Fruit fly (Drosophila melanogaster) whole organism, embryonic: ENCODE data around the gene CG4467.

Experiments
- ATbp ChIP-seq: fragments of 200-800 bp; sonication (Bioruptor generic); optimal IDR thresholded peaks from 2 replicates; lab custom pipeline; 2017; ENCODE audit warnings: missing biosample characterization, mild to moderate bottlenecking, missing genetic modification characterization, missing genetic modification reagents
- Ada2b ChIP-seq: fragments of 200-800 bp; sonication (Bioruptor generic); IDR thresholded peaks from 2 replicates; pipeline ENCODE4 v1.3.6; 2022; ENCODE audit warnings: missing biosample characterization, missing genetic modification characterization
- Bteb2 ChIP-seq: fragments of 200-800 bp; sonication (Bioruptor generic); optimal IDR thresholded peaks from 2 replicates; lab custom pipeline; 2016; ENCODE audit warnings: missing biosample characterization, missing genetic modification characterization
- CG10274 ChIP-seq: fragments of 200-800 bp; sonication (Bioruptor generic); optimal IDR thresholded peaks from 3 replicates; lab custom pipeline; 2017; ENCODE audit warnings: missing biosample characterization, mild to moderate bottlenecking, missing genetic modification characterization
- CG11398 ChIP-seq: fragments of 200-800 bp; sonication (Bioruptor generic); optimal IDR thresholded peaks from 2 replicates; lab custom pipeline; 2016; ENCODE audit warnings: missing biosample characterization, missing genetic modification characterization
- CG11504 ChIP-seq: fragments of 200-800 bp; sonication (Bioruptor generic); optimal IDR thresholded peaks from 3 replicates; lab custom pipeline; 2019; ENCODE audit warnings: missing biosample characterization, mild to moderate bottlenecking, missing genetic modification characterization, moderate library complexity
- CG13123 ChIP-seq: fragments of 200-800 bp; sonication (Bioruptor generic); optimal IDR thresholded peaks from 2 replicates; lab custom pipeline; 2016; ENCODE audit warnings: missing biosample characterization, missing genetic modification characterization
- CG1529 ChIP-seq: fragments of 200-800 bp; sonication (Bioruptor generic); optimal IDR thresholded peaks from 3 replicates; lab custom pipeline; 2018; ENCODE audit warnings: missing biosample characterization, missing genetic modification characterization
- CG15601 ChIP-seq: fragments of 200-800 bp; sonication (Bioruptor generic); optimal IDR thresholded peaks from 3 replicates; lab custom pipeline; 2019; ENCODE audit warnings: missing biosample characterization, mild to moderate bottlenecking, missing genetic modification characterization, moderate library complexity
- CG1792 ChIP-seq: fragments of 200-800 bp; sonication (Bioruptor generic); optimal IDR thresholded peaks from 2 replicates; lab custom pipeline; 2016; ENCODE audit warnings: missing biosample characterization, missing genetic modification characterization
- CG30431 ChIP-seq: fragments of 200-800 bp; sonication (Bioruptor generic); optimal IDR thresholded peaks from 2 replicates; lab custom pipeline; 2017; ENCODE audit warnings: missing biosample characterization, missing genetic modification characterization
- CG4424 ChIP-seq: fragments of 200-800 bp; sonication (Bioruptor generic); optimal IDR thresholded peaks from 3 replicates; lab custom pipeline; 2016; ENCODE audit warnings: missing biosample characterization, missing genetic modification characterization
- CG5180 ChIP-seq: fragments of 200-800 bp; sonication (Bioruptor generic); optimal IDR thresholded peaks from 3 replicates; lab custom pipeline; 2017; ENCODE audit warnings: missing biosample characterization, missing genetic modification characterization, mild to moderate bottlenecking, moderate library complexity, missing genetic modification reagents
- CG6813 ChIP-seq: fragments of 200-800 bp; sonication (Bioruptor generic); optimal IDR thresholded peaks from 2 replicates; lab custom pipeline; 2017; ENCODE audit warnings: missing biosample characterization, missing genetic modification characterization, mild to moderate bottlenecking, moderate library complexity, missing genetic modification reagents
- CG7372 ChIP-seq: fragments of 200-800 bp; sonication (Bioruptor generic); IDR thresholded peaks from 2 replicates; pipeline ENCODE4 v1.3.6; 2022; ENCODE audit warnings: missing biosample characterization, missing genetic modification characterization
- CG9817 ChIP-seq: fragments of 200-800 bp; sonication (Bioruptor generic); optimal IDR thresholded peaks from 2 replicates; lab custom pipeline; 2018; ENCODE audit warnings: missing biosample characterization, mild to moderate bottlenecking, missing genetic modification characterization, moderate library complexity
- CoRest ChIP-seq: fragments of 200-800 bp; sonication (Bioruptor generic); optimal IDR thresholded peaks from 3 replicates; lab custom pipeline; 2018; ENCODE audit warnings: missing biosample characterization, mild to moderate bottlenecking, missing genetic modification characterization, moderate library complexity
- Dbx ChIP-seq: fragments of 200-800 bp; sonication (Bioruptor generic); IDR thresholded peaks from 3 replicates; pipeline ENCODE4 v1.3.6; 2022; ENCODE audit warnings: missing biosample characterization, missing genetic modification characterization
- H15 ChIP-seq: fragments of 200-800 bp; sonication (Bioruptor generic); IDR thresholded peaks from 3 replicates; pipeline ENCODE4 v1.3.6; 2022; ENCODE audit warnings: missing biosample characterization, missing genetic modification characterization
- Jarid2 ChIP-seq: fragments of 200-800 bp; sonication (Bioruptor generic); optimal IDR thresholded peaks from 3 replicates; lab custom pipeline; 2017; ENCODE audit warnings: mild to moderate bottlenecking, missing biosample characterization, missing genetic modification reagents, missing genetic modification characterization
- Lim3 ChIP-seq: fragments of 200-800 bp; sonication (Bioruptor generic); IDR thresholded peaks from 2 replicates; pipeline ENCODE4 v1.3.6; 2022; ENCODE audit warnings: missing biosample characterization, missing genetic modification characterization
- Meics ChIP-seq: fragments of 200-800 bp; sonication (Bioruptor generic); optimal IDR thresholded peaks from 2 replicates; lab custom pipeline; 2017; ENCODE audit warnings: missing biosample characterization, mild to moderate bottlenecking, missing genetic modification characterization
- Mrtf ChIP-seq: fragments of 200-800 bp; sonication (Bioruptor generic); IDR thresholded peaks from 3 replicates; pipeline ENCODE4 v1.3.6; 2022; ENCODE audit warnings: missing biosample characterization, missing genetic modification characterization
- Nf-YC ChIP-seq: fragments of 200-800 bp; optimal IDR thresholded peaks from 3 replicates; lab custom pipeline; 2019; ENCODE audit warnings: missing biosample characterization, mild to moderate bottlenecking, missing genetic modification characterization, moderate library complexity
- Oaz ChIP-seq: fragments of 200-800 bp; sonication (Bioruptor generic); IDR thresholded peaks from 2 replicates; pipeline ENCODE4 v1.3.6; 2022; ENCODE audit warnings: missing biosample characterization, missing genetic modification characterization
- Pdp1 ChIP-seq, 2 experiments: fragments of 200-800 bp; sonication (Bioruptor generic); optimal IDR thresholded peaks; 3 replicates each; lab custom pipeline; 2016; ENCODE audit warnings: missing biosample characterization in 2 of 2, missing genetic modification characterization in 2 of 2, mild to moderate bottlenecking in 1 of 2, moderate library complexity in 1 of 2
- Ravus ChIP-seq: fragments of 200-800 bp; sonication (Bioruptor generic); IDR thresholded peaks from 2 replicates; pipeline ENCODE4 v1.3.6; 2022; ENCODE audit warnings: missing biosample characterization, missing genetic modification characterization
- Rfx ChIP-seq: fragments of 200-800 bp; sonication (Bioruptor generic); IDR thresholded peaks from 2 replicates; pipeline ENCODE4 v1.3.6; 2022; ENCODE audit warnings: missing biosample characterization, missing genetic modification characterization
- Sry-δ ChIP-seq: fragments of 200-800 bp; sonication (Bioruptor generic); optimal IDR thresholded peaks from 2 replicates; lab custom pipeline; 2016; ENCODE audit warnings: missing biosample characterization, missing genetic modification characterization
- az2 ChIP-seq: fragments of 200-800 bp; sonication (Bioruptor generic); optimal IDR thresholded peaks from 3 replicates; lab custom pipeline; 2016; ENCODE audit warnings: missing biosample characterization, missing genetic modification characterization
- bab2 ChIP-seq: fragments of 200-800 bp; sonication (Bioruptor generic); optimal IDR thresholded peaks from 2 replicates; lab custom pipeline; 2016; ENCODE audit warnings: missing biosample characterization, missing genetic modification characterization
- cas ChIP-seq: fragments of 200-800 bp; sonication (Bioruptor generic); IDR thresholded peaks from 2 replicates; pipeline ENCODE4 v1.3.6; 2022; ENCODE audit warnings: missing biosample characterization, missing genetic modification characterization
- cg ChIP-seq: fragments of 200-800 bp; sonication (Bioruptor generic); optimal IDR thresholded peaks from 3 replicates; lab custom pipeline; 2019; ENCODE audit warnings: missing biosample characterization, mild to moderate bottlenecking, missing genetic modification characterization, moderate library complexity
- da ChIP-seq: fragments of 200-800 bp; sonication (Bioruptor generic); optimal IDR thresholded peaks from 2 replicates; lab custom pipeline; 2016; ENCODE audit warnings: missing biosample characterization, missing genetic modification characterization
- dmrt99B ChIP-seq: fragments of 200-800 bp; sonication (Bioruptor generic); optimal IDR thresholded peaks from 2 replicates; lab custom pipeline; 2018; ENCODE audit warnings: missing biosample characterization, mild to moderate bottlenecking, missing genetic modification characterization, moderate library complexity
- ems ChIP-seq: fragments of 200-800 bp; sonication (Bioruptor generic); optimal IDR thresholded peaks from 3 replicates; lab custom pipeline; 2016; ENCODE audit warnings: missing biosample characterization, missing genetic modification characterization
- jigr1 ChIP-seq: fragments of 200-800 bp; sonication (Bioruptor generic); IDR thresholded peaks from 3 replicates; pipeline ENCODE4 v1.3.6; 2022; ENCODE audit warnings: missing biosample characterization, missing genetic modification characterization
- mirr ChIP-seq: fragments of 200-800 bp; sonication (Bioruptor generic); optimal IDR thresholded peaks from 3 replicates; lab custom pipeline; 2018; ENCODE audit warnings: missing biosample characterization, mild to moderate bottlenecking, missing genetic modification characterization
- mld ChIP-seq: fragments of 200-800 bp; sonication (Bioruptor generic); IDR thresholded peaks from 3 replicates; pipeline ENCODE4 v1.3.6; 2022; ENCODE audit warnings: missing biosample characterization, missing genetic modification characterization; ENCODE audit not compliant: partially characterized antibody
- nmo ChIP-seq: fragments of 200-800 bp; sonication (Bioruptor generic); optimal IDR thresholded peaks from 2 replicates; lab custom pipeline; 2018; ENCODE audit warnings: missing biosample characterization, mild to moderate bottlenecking, missing genetic modification characterization, moderate library complexity
- peb ChIP-seq: fragments of 200-800 bp; sonication (Bioruptor generic); IDR thresholded peaks from 2 replicates; pipeline ENCODE4 v1.3.6; 2022; ENCODE audit warnings: missing biosample characterization, missing genetic modification characterization
- pfk ChIP-seq: fragments of 200-800 bp; sonication (Bioruptor generic); optimal IDR thresholded peaks from 2 replicates; lab custom pipeline; 2018; ENCODE audit warnings: missing biosample characterization, mild to moderate bottlenecking, missing genetic modification characterization, moderate library complexity
- schlank ChIP-seq: fragments of 200-800 bp; sonication (Bioruptor generic); optimal IDR thresholded peaks from 2 replicates; lab custom pipeline; 2018; ENCODE audit warnings: missing biosample characterization, mild to moderate bottlenecking, missing genetic modification characterization
- slbo ChIP-seq: fragments of 200-800 bp; sonication (Bioruptor generic); IDR thresholded peaks from 2 replicates; pipeline ENCODE4 v1.3.6; 2022; ENCODE audit warnings: missing biosample characterization, missing genetic modification characterization
- sr ChIP-seq: fragments of 200-800 bp; sonication (Bioruptor generic); IDR thresholded peaks from 3 replicates; pipeline ENCODE4 v1.3.6; 2022; ENCODE audit warnings: missing biosample characterization, missing genetic modification characterization
- ssp ChIP-seq: fragments of 200-800 bp; sonication (Bioruptor generic); IDR thresholded peaks from 2 replicates; pipeline ENCODE4 v1.3.6; 2022; ENCODE audit warnings: missing biosample characterization, missing genetic modification characterization
- tap ChIP-seq: fragments of 200-800 bp; optimal IDR thresholded peaks from 3 replicates; lab custom pipeline; 2019; ENCODE audit warnings: missing biosample characterization, mild to moderate bottlenecking, missing genetic modification characterization, moderate library complexity
- unc-4 ChIP-seq: fragments of 200-800 bp; sonication (Bioruptor generic); IDR thresholded peaks from 2 replicates; pipeline ENCODE4 v1.3.6; 2022; ENCODE audit warnings: missing biosample characterization, missing genetic modification characterization; ENCODE audit not compliant: partially characterized antibody
- wek ChIP-seq: fragments of 200-800 bp; sonication (Bioruptor generic); optimal IDR thresholded peaks from 3 replicates; lab custom pipeline; 2018; ENCODE audit warnings: missing biosample characterization, mild to moderate bottlenecking, missing genetic modification characterization, moderate library complexity
- zen ChIP-seq: fragments of 200-800 bp; sonication (Bioruptor generic); optimal IDR thresholded peaks from 3 replicates; lab custom pipeline; 2018; ENCODE audit warnings: missing biosample characterization, mild to moderate bottlenecking, missing genetic modification characterization, moderate library complexity

The CG4467 gene

dm6 chr3R:23214603-23215433 is 33.9 kb downstream of the CG4467 start (continued):
- no peak for TF ChIP-seq Ravus (GFP tag; lab: Robert Waterston, UW)
- no peak for TF ChIP-seq mld (GFP tag; lab: Robert Waterston, UW)
- TF ChIP-seq CG7372, result no peak
- no peak for TF ChIP-seq Bteb2 (GFP tag; lab: Kevin White, UChicago)
- TF ChIP-seq CG4424 (GFP tag; lab: Kevin White, UChicago), result no peak
- no peak for TF ChIP-seq cas (GFP tag; lab: Robert Waterston, UW)
- TF ChIP-seq ssp (GFP tag; lab: Robert Waterston, UW), result no peak
- peak; percentile 14 for TF ChIP-seq CG11504 (tag; lab: Kevin White, UChicago)
- peak; percentile 61 for TF ChIP-seq CG15601 (tag; lab: Kevin White, UChicago)
- no peak for TF ChIP-seq Ada2b
- no peak for TF ChIP-seq Jarid2 (GFP tag; lab: Kevin White, UChicago)
- TF ChIP-seq bab2, result no peak
- peak; percentile 35 for TF ChIP-seq cg (GFP tag; lab: Kevin White, UChicago)
- TF ChIP-seq Pdp1 (GFP tag; optimal IDR thresholded peaks at IDR 0.05; lab: Kevin White, UChicago), result peak in 1 of 2 experiments; percentile 35
- no peak for TF ChIP-seq CG11398
- TF ChIP-seq Oaz (GFP tag; lab: Robert Waterston, UW), result no peak
- no peak for TF ChIP-seq ATbp (GFP tag; lab: Kevin White, UChicago)
- no peak for TF ChIP-seq ems
- no peak for TF ChIP-seq wek (GFP tag; lab: Kevin White, UChicago)
- peak; percentile 68 for TF ChIP-seq Sry-δ (GFP tag; lab: Kevin White, UChicago)
- no peak for TF ChIP-seq Meics (GFP tag; lab: Kevin White, UChicago)
- no peak for TF ChIP-seq tap
- no peak for TF ChIP-seq CG30431 (GFP tag; lab: Kevin White, UChicago)
- peak; percentile 85 for TF ChIP-seq mirr (GFP tag; lab: Kevin White, UChicago)
- TF ChIP-seq CG6813 (GFP tag; lab: Kevin White, UChicago), result no peak
- no peak for TF ChIP-seq Mrtf (GFP tag; lab: Robert Waterston, UW)
- TF ChIP-seq unc-4 (GFP tag; lab: Robert Waterston, UW), result peak; percentile 54; the same call in 1 of the 2 replicates
- no peak for TF ChIP-seq CG13123 (GFP tag; lab: Kevin White, UChicago)
- no peak for TF ChIP-seq dmrt99B (tag; lab: Kevin White, UChicago)
- TF ChIP-seq nmo (GFP tag; lab: Kevin White, UChicago), result peak; percentile 9
- TF ChIP-seq jigr1 (GFP tag; lab: Robert Waterston, UW), result no peak
- TF ChIP-seq zen (tag; lab: Kevin White, UChicago), result peak; percentile 42
- peak; percentile 20 for TF ChIP-seq pfk (GFP tag; lab: Kevin White, UChicago)
- TF ChIP-seq Nf-YC (tag; lab: Kevin White, UChicago), result peak; percentile 12
- TF ChIP-seq az2 (GFP tag; lab: Kevin White, UChicago), result no peak
- TF ChIP-seq Rfx (GFP tag; lab: Robert Waterston, UW), result no peak
- no peak for TF ChIP-seq CG10274 (GFP tag; lab: Kevin White, UChicago)
- TF ChIP-seq schlank (tag; lab: Kevin White, UChicago), result no peak
- no peak for TF ChIP-seq CG1529 (GFP tag; lab: Kevin White, UChicago)
- TF ChIP-seq CG9817 (tag; lab: Kevin White, UChicago), result no peak
- TF ChIP-seq CG1792 (GFP tag; lab: Kevin White, UChicago), result no peak
- no peak for TF ChIP-seq da (GFP tag; lab: Kevin White, UChicago)
- TF ChIP-seq Lim3 (GFP tag; lab: Robert Waterston, UW), result no peak
- TF ChIP-seq sr (GFP tag; lab: Robert Waterston, UW), result no peak
- TF ChIP-seq Dbx (GFP tag; lab: Robert Waterston, UW), result peak; percentile 40; the same call in 1 of the 3 replicates
- TF ChIP-seq slbo, result no peak
- no peak for TF ChIP-seq CoRest (tag; lab: Kevin White, UChicago)
- TF ChIP-seq CG5180 (GFP tag; lab: Kevin White, UChicago), result peak; percentile 51
- no peak for TF ChIP-seq H15 (GFP tag; lab: Robert Waterston, UW)
- no peak for TF ChIP-seq peb
